Worm (Caenorhabditis elegans) whole organism, L3 larva: ENCODE data around the gene C06G3.3.

Experiments
- ama-1 ChIP-seq: fragments of 150-350 bp; optimal IDR thresholded peaks from 2 replicates; lab custom pipeline; 2018
- elt-3 ChIP-seq, 3 experiments: fragments of 150-350 bp in 1 of 3; sonication (generic microtip) in 2 of 3; optimal IDR thresholded peaks; 2 replicates in 2 of 3; 4 replicates in 1 of 3; lab custom pipeline; 2014 to 2017; ENCODE audit warnings: missing biosample characterization in 3 of 3, missing genetic modification characterization in 3 of 3
- fkh-10 ChIP-seq: sonication (generic microtip); optimal IDR thresholded peaks from 2 replicates; lab custom pipeline; 2017; ENCODE audit warnings: missing biosample characterization, missing genetic modification reagents, missing genetic modification characterization
- lin-39 ChIP-seq: fragments of 150-350 bp; optimal IDR thresholded peaks from 2 replicates; lab custom pipeline; 2018; ENCODE audit warnings: missing biosample characterization, missing genetic modification reagents, missing genetic modification characterization
- mdl-1 ChIP-seq: fragments of 150-350 bp; optimal IDR thresholded peaks from 2 replicates; lab custom pipeline; 2014; ENCODE audit warnings: missing biosample characterization, missing genetic modification characterization
- nhr-23 ChIP-seq: fragments of 150-350 bp; optimal IDR thresholded peaks from 2 replicates; lab custom pipeline; 2014; ENCODE audit warnings: missing biosample characterization, missing genetic modification reagents, missing genetic modification characterization
- nhr-237 ChIP-seq: fragments of 150-350 bp; optimal IDR thresholded peaks from 2 replicates; lab custom pipeline; 2014; ENCODE audit warnings: missing biosample characterization, missing genetic modification characterization
- nhr-28 ChIP-seq: fragments of 150-350 bp; optimal IDR thresholded peaks from 2 replicates; lab custom pipeline; 2014; ENCODE audit warnings: missing biosample characterization, missing genetic modification characterization
- nhr-67 ChIP-seq: fragments of 150-350 bp; optimal IDR thresholded peaks from 2 replicates; lab custom pipeline; 2014; ENCODE audit warnings: missing biosample characterization, missing genetic modification characterization
- pqm-1 ChIP-seq: fragments of 150-350 bp; optimal IDR thresholded peaks from 2 replicates; lab custom pipeline; 2017; ENCODE audit warnings: missing biosample characterization, missing genetic modification characterization, inconsistent platforms
- snpc-4 ChIP-seq: fragments of 150-350 bp; optimal IDR thresholded peaks from 2 replicates; lab custom pipeline; 2014; ENCODE audit warnings: missing biosample characterization, missing genetic modification characterization
- tbx-2 ChIP-seq: sonication (generic microtip); optimal IDR thresholded peaks from 2 replicates; lab custom pipeline; 2016; ENCODE audit warnings: mild to moderate bottlenecking, missing genetic modification characterization, missing compliant biosample characterization
- zag-1 ChIP-seq: fragments of 150-350 bp; optimal IDR thresholded peaks from 2 replicates; lab custom pipeline; 2014; ENCODE audit warnings: missing biosample characterization, missing genetic modification characterization

DNA sequence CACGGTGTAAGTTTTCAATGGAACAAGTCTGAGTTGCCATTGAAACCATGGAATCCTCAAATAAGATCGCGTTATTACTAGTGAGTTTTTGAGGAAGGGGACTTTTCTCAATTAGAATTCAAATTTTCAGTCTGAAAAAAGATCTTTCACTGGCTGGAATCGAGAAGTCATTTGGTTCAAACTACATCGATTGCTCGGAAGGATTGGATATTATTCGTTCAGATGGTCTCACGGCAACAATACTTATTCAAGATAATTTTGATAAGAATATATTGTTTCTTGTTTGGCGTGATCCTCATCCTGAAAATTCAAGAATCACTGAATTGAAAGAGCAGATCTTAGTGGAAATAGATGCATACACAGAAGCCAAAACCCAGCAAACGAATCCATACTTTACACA, 31.5 kb downstream of the C06G3.3 start:
- TF ChIP-seq nhr-67 (tag; lab: Kevin White, UChicago) (no peak), pqm-1 (no peak), elt-3 (tag; optimal IDR thresholded peaks at IDR 0.05; lab: Kevin White, UChicago) (no peak), ama-1 (lab: Kevin White, UChicago) (no peak), nhr-28 (tag; lab: Kevin White, UChicago) (no peak), lin-39 (tag; lab: Kevin White, UChicago) (no peak), tbx-2 (no peak), fkh-10 (no peak), snpc-4 (tag; lab: Kevin White, UChicago) (no peak), nhr-23 (no peak), nhr-237 (tag; lab: Kevin White, UChicago) (no peak), mdl-1 (tag; lab: Kevin White, UChicago) (no peak), zag-1 (tag; lab: Kevin White, UChicago) (no peak)
